Worm (Caenorhabditis elegans): ENCODE data around the gene F56F11.1.

The F56F11.1 gene

ce11 chrIII:2907819-2908218 is 16.3 kb downstream of the F56F11.1 start:
- TF ChIP-seq fos-1 (tag; optimal IDR thresholded peaks at IDR 0.05) (no peak), elt-1 (tag; optimal IDR thresholded peaks at IDR 0.05) (no peak), R02D3.7 (tag; optimal IDR thresholded peaks at IDR 0.05) (no peak), skn-1 (tag; optimal IDR thresholded peaks at IDR 0.05) (no peak), peb-1 (tag; optimal IDR thresholded peaks at IDR 0.05) (no peak), mab-5 (tag; optimal IDR thresholded peaks at IDR 0.05) (no peak), lsy-2 (tag; optimal IDR thresholded peaks at IDR 0.05) (no peak), nhr-25 (tag; optimal IDR thresholded peaks at IDR 0.05) (no peak), ztf-11 (tag; optimal IDR thresholded peaks at IDR 0.05) (no peak), egl-27 (tag; optimal IDR thresholded peaks at IDR 0.05) (no peak), mbf-1 (tag; optimal IDR thresholded peaks at IDR 0.05) (no peak), F13H6.1 (tag; optimal IDR thresholded peaks at IDR 0.05) (no peak), ZK546.5 (tag; optimal IDR thresholded peaks at IDR 0.05) (no peak), nhr-129 (tag; optimal IDR thresholded peaks at IDR 0.05) (no peak), gmeb-1 (tag; optimal IDR thresholded peaks at IDR 0.05) (no peak), sem-4 (tag; optimal IDR thresholded peaks at IDR 0.05) (no peak)

- TF ChIP-seq dmd-4 (tag; optimal IDR thresholded peaks at IDR 0.05) (no peak), peb-1 (tag; optimal IDR thresholded peaks at IDR 0.05) (no peak), nhr-10 (tag; optimal IDR thresholded peaks at IDR 0.05) (no peak), nhr-25 (tag; optimal IDR thresholded peaks at IDR 0.05) (no peak), elt-1 (tag; optimal IDR thresholded peaks at IDR 0.05) (no peak), crh-2 (tag; optimal IDR thresholded peaks at IDR 0.05) (no peak), lin-13 (GFP tag; optimal IDR thresholded peaks at IDR 0.05) (no peak), Y55F3AM.14 (GFP tag; optimal IDR thresholded peaks at IDR 0.05) (no peak), nhr-21 (tag; optimal IDR thresholded peaks at IDR 0.05) (no peak), ama-1 (optimal IDR thresholded peaks at IDR 0.05) (no peak), sem-4 (tag; optimal IDR thresholded peaks at IDR 0.05) (peak; percentile 14), ceh-16 (tag; optimal IDR thresholded peaks at IDR 0.05) (peak; percentile 27), skn-1 (tag; optimal IDR thresholded peaks at IDR 0.05) (no peak), mdl-1 (tag; optimal IDR thresholded peaks at IDR 0.05) (no peak)
These were observed 17.3 kb downstream of the F56F11.1 start for ce11 chrIII:2908859-2909258.

- no peak for TF ChIP-seq egl-27 (tag; optimal IDR thresholded peaks at IDR 0.05)
- TF ChIP-seq peb-1 (tag; optimal IDR thresholded peaks at IDR 0.05): no peak
- no peak for TF ChIP-seq lin-39 (tag; optimal IDR thresholded peaks at IDR 0.05)
- TF ChIP-seq skn-1 (tag; optimal IDR thresholded peaks at IDR 0.05): no peak
These were observed 19.1 kb downstream of the F56F11.1 start, which contains the start of gene cdh-1 for ce11 chrIII:2910606-2911005. Gene cdh-1 (plus strand): TSS chrIII:2910906.

- TF ChIP-seq gmeb-1 (tag; optimal IDR thresholded peaks at IDR 0.05): no peak
- no peak for TF ChIP-seq ztf-1 (GFP tag; conservative IDR thresholded peaks at IDR 0.05)
- TF ChIP-seq ama-1 (optimal IDR thresholded peaks at IDR 0.05): no peak
- TF ChIP-seq sma-3 (GFP tag; optimal IDR thresholded peaks at IDR 0.05): no peak
- TF ChIP-seq peb-1 (tag; optimal IDR thresholded peaks at IDR 0.05): no peak
- no peak for TF ChIP-seq sem-4 (tag; optimal IDR thresholded peaks at IDR 0.05)
These were observed 21.4 kb downstream of the F56F11.1 start for ce11 chrIII:2912916-2913315.

ce11 chrIII:2914029-2914428 is 22.5 kb downstream of the F56F11.1 start:
- TF ChIP-seq alr-1 (tag; optimal IDR thresholded peaks at IDR 0.05) (no peak), skn-1 (tag; optimal IDR thresholded peaks at IDR 0.05) (no peak), aly-2 (tag; optimal IDR thresholded peaks at IDR 0.05) (no peak), sem-4 (tag; optimal IDR thresholded peaks at IDR 0.05) (peak; percentile 6), elt-1 (tag; optimal IDR thresholded peaks at IDR 0.05) (no peak), unc-55 (GFP tag; optimal IDR thresholded peaks at IDR 0.05) (no peak), mab-5 (tag; optimal IDR thresholded peaks at IDR 0.05) (no peak), lin-11 (tag; optimal IDR thresholded peaks at IDR 0.05) (no peak), ceh-16 (tag; optimal IDR thresholded peaks at IDR 0.05) (no peak), R02D3.7 (tag; optimal IDR thresholded peaks at IDR 0.05) (no peak), F13H6.1 (tag; optimal IDR thresholded peaks at IDR 0.05) (no peak), lsy-2 (tag; optimal IDR thresholded peaks at IDR 0.05) (peak in 1 of 2 experiments; percentile 25), lin-13 (GFP tag; optimal IDR thresholded peaks at IDR 0.05) (no peak), mbf-1 (tag; optimal IDR thresholded peaks at IDR 0.05) (no peak), ztf-11 (tag; optimal IDR thresholded peaks at IDR 0.05) (no peak), nhr-6 (tag; optimal IDR thresholded peaks at IDR 0.05) (no peak), zag-1 (tag; optimal IDR thresholded peaks at IDR 0.05) (peak; percentile 29), crh-2 (tag; optimal IDR thresholded peaks at IDR 0.05) (no peak)
